Worm (Caenorhabditis elegans): ENCODE data around the gene rga-8.

rga-8 gene

ce11 chrX:5252798-5253197 lies 26.8 kb downstream of the rga-8 start, which contains the start of gene nspg-14 (continued):
- TF ChIP-seq lim-7 (GFP tag; IDR thresholded peaks at IDR 0.05) = no peak
- peak; percentile 69 for TF ChIP-seq php-3 (GFP tag; IDR thresholded peaks at IDR 0.05)
- no peak for TF ChIP-seq mxl-2 (GFP tag; conservative IDR thresholded peaks at IDR 0.05)
- TF ChIP-seq lin-29 (GFP tag; IDR thresholded peaks at IDR 0.05) = no peak
- peak in 1 of 2 experiments; percentile 21 for TF ChIP-seq mdl-1 (tag; optimal IDR thresholded peaks at IDR 0.05)
- no peak for TF ChIP-seq lsy-2 (tag; optimal IDR thresholded peaks at IDR 0.05)
- no peak for TF ChIP-seq ztf-11 (tag; optimal IDR thresholded peaks at IDR 0.05)
- no peak for TF ChIP-seq unc-39 (tag; optimal IDR thresholded peaks at IDR 0.05)
- TF ChIP-seq nhr-41 (GFP tag; IDR thresholded peaks at IDR 0.05) = no peak
- TF ChIP-seq gei-8 (GFP tag; optimal IDR thresholded peaks at IDR 0.05) = no peak
- TF ChIP-seq skn-1 (tag; optimal IDR thresholded peaks at IDR 0.05) = no peak
- no peak for TF ChIP-seq ama-1 (optimal IDR thresholded peaks at IDR 0.05)
- TF ChIP-seq tra-1 (GFP tag; IDR thresholded peaks at IDR 0.05) = 0 out of 2 replicates have a peak, but pooled peaks have one; percentile 12
- TF ChIP-seq Y75B8A.6 (GFP tag; IDR thresholded peaks at IDR 0.05) = no peak
- peak; percentile 2 for TF ChIP-seq hlh-30 (tag; optimal IDR thresholded peaks at IDR 0.05; ENCODE audit: insufficient read depth)
- TF ChIP-seq F26F4.8 (GFP tag; conservative IDR thresholded peaks at IDR 0.05) = no peak
- TF ChIP-seq nhr-48 (tag; optimal IDR thresholded peaks at IDR 0.05) = no peak
- no peak for TF ChIP-seq F44E2.7 (GFP tag; IDR thresholded peaks at IDR 0.05)
- TF ChIP-seq mep-1 (tag; optimal IDR thresholded peaks at IDR 0.05) = peak; percentile 20
- TF ChIP-seq unc-130 (GFP tag; optimal IDR thresholded peaks at IDR 0.05) = no peak
- peak; percentile 83 for TF ChIP-seq pqm-1 (tag; optimal IDR thresholded peaks at IDR 0.05)
- TF ChIP-seq spr-3 (GFP tag; optimal IDR thresholded peaks at IDR 0.05) = no peak
- TF ChIP-seq attf-4 (tag; optimal IDR thresholded peaks at IDR 0.05) = no peak
- TF ChIP-seq ceh-32 (tag; optimal IDR thresholded peaks at IDR 0.05; ENCODE audit: poor library complexity) = no peak
- TF ChIP-seq dve-1 (tag; optimal IDR thresholded peaks at IDR 0.05; ENCODE audit: insufficient read depth) = peak; percentile 33
- no peak for TF ChIP-seq saeg-2 (GFP tag; IDR thresholded peaks at IDR 0.05)
- TF ChIP-seq T20F7.1 (GFP tag; optimal IDR thresholded peaks at IDR 0.05) = no peak
- TF ChIP-seq vab-7 (GFP tag; IDR thresholded peaks at IDR 0.05) = no peak

- TF ChIP-seq unc-62 (GFP tag; optimal IDR thresholded peaks at IDR 0.05 in 1 of 2) = peak in 1 of 2 experiments; percentile 6
- no peak for TF ChIP-seq unc-62 (tag; optimal IDR thresholded peaks at IDR 0.05)
- TF ChIP-seq Y48G9A.11 (GFP tag; IDR thresholded peaks at IDR 0.05) = no peak
These were observed 30.0 kb downstream of the rga-8 start, which contains the start of gene Y34B4A.10 for ce11 chrX:5249603-5250002. Gene Y34B4A.10 (plus strand): TSS chrX:5249903.

ce11 chrX:5248754-5249153 lies 30.8 kb downstream of the rga-8 start:
- TF ChIP-seq aha-1 (tag) (peak; percentile 63), dmd-9 (GFP tag; IDR thresholded peaks at IDR 0.05) (no peak), gei-8 (GFP tag; optimal IDR thresholded peaks at IDR 0.05) (no peak), attf-4 (tag; optimal IDR thresholded peaks at IDR 0.05) (no peak), zip-11 (GFP tag; IDR thresholded peaks at IDR 0.05) (no peak), nhr-76 (tag; optimal IDR thresholded peaks at IDR 0.05) (no peak)

ce11 chrX:5244041-5244440 lies 35.5 kb downstream of the rga-8 start, which contains the start of gene Y34B4A.7:
Gene Y34B4A.7 (plus strand): TSS chrX:5244337.
- no peak for TF ChIP-seq gei-8 (GFP tag; optimal IDR thresholded peaks at IDR 0.05)
- no peak for TF ChIP-seq set-16 (GFP tag; IDR thresholded peaks at IDR 0.05)
- TF ChIP-seq mep-1 (tag; optimal IDR thresholded peaks at IDR 0.05) = peak; percentile 93
- peak in 1 of 2 experiments; percentile 15 for TF ChIP-seq daf-16 (GFP tag; optimal IDR thresholded peaks at IDR 0.05)
- TF ChIP-seq daf-16 (tag; optimal IDR thresholded peaks at IDR 0.05) = peak; percentile 12
- TF ChIP-seq dmd-8 (GFP tag; IDR thresholded peaks at IDR 0.05) = no peak
- peak; percentile 2 for TF ChIP-seq ceh-32 (tag; optimal IDR thresholded peaks at IDR 0.05; ENCODE audit: poor library complexity)
- TF ChIP-seq dmd-6 (GFP tag; IDR thresholded peaks at IDR 0.05) = peak; percentile 15; the same call in 1 of the 2 replicates
- TF ChIP-seq nhr-10 (tag; optimal IDR thresholded peaks at IDR 0.05) = no peak
- TF ChIP-seq mxl-2 (GFP tag; conservative IDR thresholded peaks at IDR 0.05) = no peak
- no peak for TF ChIP-seq zip-11 (GFP tag; IDR thresholded peaks at IDR 0.05)
- TF ChIP-seq mxl-3 (GFP tag; optimal IDR thresholded peaks at IDR 0.05) = peak; percentile 25
- peak; percentile 65 for TF ChIP-seq nhr-28 (tag; optimal IDR thresholded peaks at IDR 0.05)
- TF ChIP-seq lsy-2 (tag; optimal IDR thresholded peaks at IDR 0.05) = peak in 1 of 2 experiments; percentile 83
- TF ChIP-seq spr-3 (GFP tag; optimal IDR thresholded peaks at IDR 0.05) = no peak
- TF ChIP-seq nhr-102 (tag; optimal IDR thresholded peaks at IDR 0.05) = peak; percentile 44
- no peak for TF ChIP-seq unc-130 (GFP tag; optimal IDR thresholded peaks at IDR 0.05)
- no peak for TF ChIP-seq F44E2.7 (GFP tag; IDR thresholded peaks at IDR 0.05)
- peak; percentile 57; the same call in 1 of the 2 replicates for TF ChIP-seq ctbp-1 (GFP tag; IDR thresholded peaks at IDR 0.05)
- TF ChIP-seq fkh-10 (GFP tag; optimal IDR thresholded peaks at IDR 0.05) = no peak
- TF ChIP-seq hif-1 (tag; optimal IDR thresholded peaks at IDR 0.05) = peak in 1 of 2 experiments; percentile 14

All from whole organism, L4 larva.